Fruit fly (Drosophila melanogaster): ENCODE results near the gene gukh.

The gukh gene

dm6 chr3R:19052475-19052874 lies 68.7 kb downstream of the gukh start:
- TF ChIP-seq rn (GFP tag; IDR thresholded peaks at IDR 0.05), result no peak
- no peak for TF ChIP-seq CG17806 (tag; optimal IDR thresholded peaks at IDR 0.05)
- TF ChIP-seq gl (tag; optimal IDR thresholded peaks at IDR 0.05), result no peak

DNA sequence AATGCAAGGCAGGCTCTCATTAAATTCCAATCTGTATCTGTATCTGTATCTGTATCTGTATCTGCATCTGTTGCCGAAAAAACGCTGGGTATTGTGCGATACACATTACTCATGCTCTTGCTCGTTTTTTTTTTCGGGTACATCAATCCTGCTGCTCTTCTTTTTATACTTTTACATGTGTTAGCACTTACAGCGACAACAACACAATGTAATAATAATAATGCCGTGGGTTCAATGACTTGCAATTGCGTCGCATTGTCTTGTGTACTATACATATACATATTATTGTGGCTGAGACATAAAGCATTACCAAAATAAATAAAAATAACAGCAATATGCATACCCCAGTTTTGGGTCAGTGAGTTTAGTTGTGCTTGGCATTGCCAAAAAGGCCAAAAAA lies 71.0 kb downstream of the gukh start:
- TF ChIP-seq CG15710 (tag; optimal IDR thresholded peaks at IDR 0.05) (no peak), CG17806 (tag; optimal IDR thresholded peaks at IDR 0.05) (no peak), CG34367 (tag; optimal IDR thresholded peaks at IDR 0.05) (no peak), CG13204 (GFP tag; optimal IDR thresholded peaks at IDR 0.05) (no peak), CG4496 (GFP tag; IDR thresholded peaks at IDR 0.05) (no peak), EcR (GFP tag; optimal IDR thresholded peaks at IDR 0.05) (peak; percentile 68), rn (GFP tag; IDR thresholded peaks at IDR 0.05) (no peak), fd96Ca (GFP tag; IDR thresholded peaks at IDR 0.05) (no peak)

DNA sequence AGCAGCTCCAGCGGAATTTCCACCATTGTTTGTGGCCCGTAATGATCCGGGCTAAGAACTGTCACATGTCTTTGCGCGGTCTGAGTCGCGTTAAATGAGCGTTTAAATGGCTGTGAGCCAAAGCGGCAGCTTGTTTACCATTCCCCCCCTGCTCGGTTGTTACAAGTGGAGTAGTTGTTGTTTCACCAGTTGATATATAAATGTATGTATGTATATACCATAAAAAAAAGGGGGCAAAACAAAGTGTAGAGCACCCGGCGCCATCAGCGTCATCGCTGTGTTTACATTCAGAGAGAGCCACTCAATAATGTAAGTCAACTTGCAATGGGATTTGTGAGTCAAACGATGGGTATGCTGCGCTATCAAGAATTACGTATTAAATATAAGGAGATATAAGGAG lies 73.1 kb downstream of the gukh start:
- TF ChIP-seq CG8159 (tag; optimal IDR thresholded peaks at IDR 0.05) (no peak), CG9948 (tag; optimal IDR thresholded peaks at IDR 0.05) (no peak), EcR (GFP tag; optimal IDR thresholded peaks at IDR 0.05) (peak; percentile 32), CG17806 (tag; optimal IDR thresholded peaks at IDR 0.05) (no peak), Snoo (tag; optimal IDR thresholded peaks at IDR 0.05) (no peak), D1 (tag; optimal IDR thresholded peaks at IDR 0.05) (no peak), CG32121 (GFP tag; IDR thresholded peaks at IDR 0.05) (no peak), CG12605 (GFP tag; IDR thresholded peaks at IDR 0.05) (no peak), rn (GFP tag; IDR thresholded peaks at IDR 0.05) (no peak), CG14655 (GFP tag; optimal IDR thresholded peaks at IDR 0.05) (no peak), Pif1B (GFP tag; optimal IDR thresholded peaks at IDR 0.05) (peak; percentile 53), Ets98B (GFP tag; IDR thresholded peaks at IDR 0.05) (peak; percentile 32; the same call in 1 of the 2 replicates), CG34367 (tag; optimal IDR thresholded peaks at IDR 0.05) (no peak), CG13204 (GFP tag; optimal IDR thresholded peaks at IDR 0.05) (peak; percentile 42), Pif1A (GFP tag; optimal IDR thresholded peaks at IDR 0.05) (peak; percentile 34), CG15710 (tag; optimal IDR thresholded peaks at IDR 0.05) (no peak), fd96Ca (GFP tag; IDR thresholded peaks at IDR 0.05) (0 out of 3 replicates have a peak, but pooled peaks have one; percentile 24), gl (tag; optimal IDR thresholded peaks at IDR 0.05) (peak; percentile 27), CG10348 (GFP tag; IDR thresholded peaks at IDR 0.05) (no peak), CG8301 (tag; optimal IDR thresholded peaks at IDR 0.05) (no peak), CG4496 (GFP tag; IDR thresholded peaks at IDR 0.05) (peak; percentile 56; the same call in 1 of the 3 replicates)

dm6 chr3R:19058384-19058783 lies 74.6 kb downstream of the gukh start:
- TF ChIP-seq CG15710 (tag; optimal IDR thresholded peaks at IDR 0.05) (peak; percentile 16), CG17806 (tag; optimal IDR thresholded peaks at IDR 0.05) (peak; percentile 39), CG14655 (GFP tag; optimal IDR thresholded peaks at IDR 0.05) (peak; percentile 0), CG32121 (GFP tag; IDR thresholded peaks at IDR 0.05) (no peak), CG12605 (GFP tag; IDR thresholded peaks at IDR 0.05) (no peak), CG9948 (tag; optimal IDR thresholded peaks at IDR 0.05) (peak; percentile 22), CG8301 (tag; optimal IDR thresholded peaks at IDR 0.05) (peak; percentile 23), CG8159 (tag; optimal IDR thresholded peaks at IDR 0.05) (peak; percentile 55)

DNA sequence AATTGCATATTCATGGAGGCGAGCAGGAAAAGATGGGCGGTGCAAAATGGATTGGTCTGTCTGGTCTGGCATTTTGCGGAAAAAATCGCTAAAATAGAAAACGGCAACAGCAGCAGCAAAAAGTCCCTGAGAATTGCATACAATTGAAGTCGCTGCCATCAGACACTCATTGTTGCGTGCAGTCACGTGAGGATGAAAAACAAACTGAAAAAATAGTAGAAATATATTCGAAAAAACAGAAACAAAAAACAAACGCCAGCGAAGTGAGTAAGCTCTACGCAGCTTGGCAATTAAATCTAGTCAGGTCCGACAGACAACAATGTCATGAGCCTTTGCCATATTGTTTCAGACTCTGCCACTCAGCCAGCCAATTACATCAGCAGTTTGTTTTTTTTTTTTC lies 75.5 kb downstream of the gukh start:
- no peak for TF ChIP-seq CG10348 (GFP tag; IDR thresholded peaks at IDR 0.05)
- TF ChIP-seq CG13204 (GFP tag; optimal IDR thresholded peaks at IDR 0.05), result peak; percentile 4
- peak; percentile 32; the same call in 1 of the 3 replicates for TF ChIP-seq CG4496 (GFP tag; IDR thresholded peaks at IDR 0.05)

DNA sequence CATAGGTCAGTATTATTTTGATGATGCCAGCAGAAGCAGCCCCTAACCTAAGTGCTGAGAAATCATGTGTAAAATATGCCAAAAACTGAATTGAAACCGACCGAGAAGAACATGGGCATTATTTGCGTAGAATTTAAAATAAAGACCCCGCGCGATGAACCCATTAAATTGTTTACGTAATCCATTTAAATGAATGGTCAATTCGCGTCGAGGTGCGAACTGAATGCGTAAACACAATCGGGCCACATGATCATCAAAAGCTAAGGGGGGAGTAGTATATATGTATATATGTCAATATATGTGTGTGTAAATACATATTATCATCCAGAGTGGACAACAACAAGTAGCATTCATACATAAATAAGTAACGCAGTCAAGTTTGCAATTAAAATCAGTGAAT lies 76.3 kb downstream of the gukh start:
- TF ChIP-seq EcR (GFP tag; optimal IDR thresholded peaks at IDR 0.05) (peak; percentile 60), gl (tag; optimal IDR thresholded peaks at IDR 0.05) (peak; percentile 13), fd96Ca (GFP tag; IDR thresholded peaks at IDR 0.05) (no peak)

- TF ChIP-seq Ets98B (GFP tag; IDR thresholded peaks at IDR 0.05) (no peak), CG15710 (tag; optimal IDR thresholded peaks at IDR 0.05) (no peak), fd96Ca (GFP tag; IDR thresholded peaks at IDR 0.05) (no peak), gl (tag; optimal IDR thresholded peaks at IDR 0.05) (no peak), CG10348 (GFP tag; IDR thresholded peaks at IDR 0.05) (no peak), CG14655 (GFP tag; optimal IDR thresholded peaks at IDR 0.05) (no peak), EcR (GFP tag; optimal IDR thresholded peaks at IDR 0.05) (no peak), CG8159 (tag; optimal IDR thresholded peaks at IDR 0.05) (no peak), CG32121 (GFP tag; IDR thresholded peaks at IDR 0.05) (no peak), CG13204 (GFP tag; optimal IDR thresholded peaks at IDR 0.05) (no peak), rn (GFP tag; IDR thresholded peaks at IDR 0.05) (no peak), D1 (tag; optimal IDR thresholded peaks at IDR 0.05) (no peak), Pif1A (GFP tag; optimal IDR thresholded peaks at IDR 0.05) (no peak), CG4496 (GFP tag; IDR thresholded peaks at IDR 0.05) (no peak), CG17806 (tag; optimal IDR thresholded peaks at IDR 0.05) (no peak), CG34367 (tag; optimal IDR thresholded peaks at IDR 0.05) (no peak), Pif1B (GFP tag; optimal IDR thresholded peaks at IDR 0.05) (no peak), CG9948 (tag; optimal IDR thresholded peaks at IDR 0.05) (no peak), CG12605 (GFP tag; IDR thresholded peaks at IDR 0.05) (no peak)
Measured at dm6 chr3R:19062549-19062948, 78.7 kb downstream of the gukh start.
